Fruit fly (Drosophila melanogaster) whole organism, embryonic: ENCODE data around the gene CG8136.
A peak's percentile ranks its signal among the peaks of the same experiment; 100 is the strongest.

Experiments
- Abd-B ChIP-seq: fragments of 200-800 bp; sonication (Bioruptor generic); optimal IDR thresholded peaks from 2 replicates; lab custom pipeline; 2018; ENCODE audit warnings: missing biosample characterization, mild to moderate bottlenecking, missing genetic modification characterization, moderate library complexity
- Atf6 ChIP-seq: fragments of 200-800 bp; sonication (Bioruptor generic); IDR thresholded peaks from 2 replicates; pipeline ENCODE4 v1.3.6; 2022; ENCODE audit warnings: missing biosample characterization, missing genetic modification characterization
- BEAF-32 ChIP-seq: fragments of 200-800 bp; sonication (Bioruptor generic); optimal IDR thresholded peaks from 3 replicates; lab custom pipeline; 2017; ENCODE audit warnings: missing biosample characterization, missing genetic modification characterization, mild to moderate bottlenecking, moderate library complexity, missing genetic modification reagents
- CG11696 ChIP-seq: fragments of 200-800 bp; sonication (Bioruptor generic); IDR thresholded peaks from 2 replicates; pipeline ENCODE4 v1.3.6; 2022; ENCODE audit warnings: missing biosample characterization, missing genetic modification characterization
- CG12155 ChIP-seq: fragments of 200-800 bp; sonication (Bioruptor generic); optimal IDR thresholded peaks from 3 replicates; lab custom pipeline; 2016; ENCODE audit warnings: missing biosample characterization, missing genetic modification characterization
- CG15269 ChIP-seq: fragments of 200-800 bp; sonication (Bioruptor generic); optimal IDR thresholded peaks from 2 replicates; lab custom pipeline; 2018; ENCODE audit warnings: missing biosample characterization, mild to moderate bottlenecking, missing genetic modification characterization, moderate library complexity
- CG1832 ChIP-seq: fragments of 200-800 bp; sonication (Bioruptor generic); optimal IDR thresholded peaks from 2 replicates; lab custom pipeline; 2017; ENCODE audit warnings: missing biosample characterization, mild to moderate bottlenecking, missing genetic modification characterization, inconsistent platforms
- CG18764 ChIP-seq: fragments of 200-800 bp; sonication (Bioruptor generic); optimal IDR thresholded peaks from 3 replicates; lab custom pipeline; 2016; ENCODE audit warnings: missing biosample characterization, missing genetic modification characterization
- CG2678 ChIP-seq: fragments of 200-800 bp; sonication (Bioruptor generic); optimal IDR thresholded peaks from 3 replicates; lab custom pipeline; 2019; ENCODE audit warnings: missing biosample characterization, mild to moderate bottlenecking, missing genetic modification characterization, moderate library complexity
- CG3281 ChIP-seq: fragments of 200-800 bp; sonication (Bioruptor generic); optimal IDR thresholded peaks from 3 replicates; lab custom pipeline; 2017; ENCODE audit warnings: missing biosample characterization, mild to moderate bottlenecking, missing genetic modification characterization
- CG43689 ChIP-seq: fragments of 200-800 bp; sonication (Bioruptor generic); IDR thresholded peaks from 2 replicates; pipeline ENCODE4 v1.3.6; 2022; ENCODE audit warnings: missing biosample characterization, missing genetic modification characterization
- CG4617 ChIP-seq: fragments of 200-800 bp; sonication (Bioruptor generic); optimal IDR thresholded peaks from 3 replicates; lab custom pipeline; 2016; ENCODE audit warnings: missing biosample characterization, missing genetic modification characterization, borderline replicate concordance
- CG6683 ChIP-seq: fragments of 200-800 bp; sonication (Bioruptor generic); optimal IDR thresholded peaks from 2 replicates; lab custom pipeline; 2017; ENCODE audit warnings: missing biosample characterization, mild to moderate bottlenecking, missing genetic modification characterization, missing genetic modification reagents
- CG7357 ChIP-seq: fragments of 200-800 bp; sonication (Bioruptor generic); IDR thresholded peaks from 3 replicates; pipeline ENCODE4 v1.3.6; 2022; ENCODE audit warnings: missing biosample characterization, missing genetic modification characterization
- CG7928 ChIP-seq: fragments of 200-800 bp; sonication (Bioruptor generic); optimal IDR thresholded peaks from 2 replicates; lab custom pipeline; 2017; ENCODE audit warnings: missing biosample characterization, mild to moderate bottlenecking, missing genetic modification characterization
- CG7987 ChIP-seq: fragments of 200-800 bp; sonication (Bioruptor generic); optimal IDR thresholded peaks from 2 replicates; lab custom pipeline; 2018; ENCODE audit warnings: missing biosample characterization, mild to moderate bottlenecking, missing genetic modification characterization, moderate library complexity
- CG8924 ChIP-seq: fragments of 200-800 bp; optimal IDR thresholded peaks from 3 replicates; lab custom pipeline; 2019; ENCODE audit warnings: missing biosample characterization, mild to moderate bottlenecking, missing genetic modification characterization, moderate library complexity
- CG9215 ChIP-seq: fragments of 200-800 bp; sonication (Bioruptor generic); IDR thresholded peaks from 2 replicates; pipeline ENCODE4 v1.3.6; 2022; ENCODE audit warnings: missing biosample characterization, missing genetic modification characterization
- CG9727 ChIP-seq: fragments of 200-800 bp; sonication (Bioruptor generic); optimal IDR thresholded peaks from 3 replicates; lab custom pipeline; 2017; ENCODE audit warnings: missing biosample characterization, mild to moderate bottlenecking, missing genetic modification characterization
- Doc3 ChIP-seq: fragments of 200-800 bp; sonication (Bioruptor generic); IDR thresholded peaks from 3 replicates; pipeline ENCODE4 v1.3.6; 2022; ENCODE audit warnings: missing biosample characterization, missing genetic modification characterization; ENCODE audit not compliant: partially characterized antibody
- H2.0 ChIP-seq: fragments of 200-800 bp; sonication (Bioruptor generic); IDR thresholded peaks from 2 replicates; pipeline ENCODE4 v1.3.6; 2022; ENCODE audit warnings: missing biosample characterization, missing genetic modification characterization
- HLH4C ChIP-seq: fragments of 200-800 bp; sonication (Bioruptor generic); IDR thresholded peaks from 3 replicates; pipeline ENCODE4 v1.3.6; 2022; ENCODE audit warnings: missing biosample characterization, missing genetic modification characterization; ENCODE audit not compliant: partially characterized antibody
- HmgD ChIP-seq: fragments of 200-800 bp; sonication (Bioruptor generic); optimal IDR thresholded peaks from 3 replicates; lab custom pipeline; 2016; ENCODE audit warnings: missing biosample characterization, missing genetic modification characterization
- MBD-R2 ChIP-seq: fragments of 200-800 bp; sonication (Bioruptor generic); IDR thresholded peaks from 2 replicates; pipeline ENCODE4 v1.3.6; 2022; ENCODE audit warnings: missing biosample characterization, missing genetic modification characterization
- abd-A ChIP-seq: fragments of 200-800 bp; sonication (Bioruptor generic); optimal IDR thresholded peaks from 3 replicates; lab custom pipeline; 2019; ENCODE audit warnings: missing biosample characterization, mild to moderate bottlenecking, missing genetic modification characterization, moderate library complexity
- ara ChIP-seq: fragments of 200-800 bp; sonication (Bioruptor generic); IDR thresholded peaks from 2 replicates; pipeline ENCODE4 v1.3.6; 2022; ENCODE audit warnings: missing biosample characterization, missing genetic modification characterization
- ase ChIP-seq: fragments of 200-800 bp; sonication (Bioruptor generic); IDR thresholded peaks from 3 replicates; pipeline ENCODE4 v1.3.6; 2022; ENCODE audit warnings: missing biosample characterization, missing genetic modification characterization
- ash1 ChIP-seq: fragments of 200-800 bp; sonication (Bioruptor generic); optimal IDR thresholded peaks from 2 replicates; lab custom pipeline; 2018; ENCODE audit warnings: missing biosample characterization, mild to moderate bottlenecking, missing genetic modification characterization
- ato ChIP-seq: fragments of 200-800 bp; sonication (Bioruptor generic); IDR thresholded peaks from 2 replicates; pipeline ENCODE4 v1.3.6; 2022; ENCODE audit warnings: missing biosample characterization, missing genetic modification characterization; ENCODE audit not compliant: partially characterized antibody
- bigmax ChIP-seq: fragments of 200-800 bp; sonication (Bioruptor generic); optimal IDR thresholded peaks from 2 replicates; lab custom pipeline; 2018; ENCODE audit warnings: missing biosample characterization, mild to moderate bottlenecking, missing genetic modification characterization
- bsh ChIP-seq, 2 experiments: fragments of 200-800 bp; sonication (Bioruptor generic); optimal IDR thresholded peaks; 2 replicates each; lab custom pipeline; 2017 to 2018; ENCODE audit warnings: mild to moderate bottlenecking in 2 of 2, missing biosample characterization in 2 of 2, missing genetic modification characterization in 2 of 2, moderate library complexity in 1 of 2
- cg ChIP-seq: fragments of 200-800 bp; sonication (Bioruptor generic); optimal IDR thresholded peaks from 3 replicates; lab custom pipeline; 2019; ENCODE audit warnings: missing biosample characterization, mild to moderate bottlenecking, missing genetic modification characterization, moderate library complexity
- cwo ChIP-seq: fragments of 200-800 bp; sonication (Bioruptor generic); optimal IDR thresholded peaks from 3 replicates; lab custom pipeline; 2017; ENCODE audit warnings: missing biosample characterization, missing genetic modification characterization, mild to moderate bottlenecking, moderate library complexity, missing genetic modification reagents
- emc ChIP-seq: fragments of 200-800 bp; sonication (Bioruptor generic); optimal IDR thresholded peaks from 2 replicates; lab custom pipeline; 2016; ENCODE audit warnings: missing biosample characterization, missing genetic modification characterization
- gem ChIP-seq: fragments of 200-800 bp; sonication (Bioruptor generic); optimal IDR thresholded peaks from 2 replicates; lab custom pipeline; 2019; ENCODE audit warnings: missing biosample characterization, mild to moderate bottlenecking, missing genetic modification characterization, moderate library complexity
- hb ChIP-seq: fragments of 200-800 bp; sonication (Bioruptor generic); IDR thresholded peaks from 3 replicates; pipeline ENCODE4 v1.3.6; 2022; ENCODE audit warnings: missing biosample characterization, missing genetic modification characterization; ENCODE audit not compliant: partially characterized antibody
- hbn ChIP-seq: fragments of 200-800 bp; sonication (Bioruptor generic); IDR thresholded peaks from 2 replicates; pipeline ENCODE4 v1.3.6; 2022; ENCODE audit warnings: missing biosample characterization, missing genetic modification characterization; ENCODE audit not compliant: partially characterized antibody
- hkb ChIP-seq, 2 experiments: fragments of 200-800 bp in 1 of 2; fragments of >200 bp in 1 of 2; sonication (Bioruptor generic) in 1 of 2; IDR thresholded peaks in 1 of 2; optimal IDR thresholded peaks in 1 of 2; 2 replicates each; pipeline versions ENCODE4 v1.3.6 to Lab custom; 2017 to 2022; ENCODE audit warnings: missing biosample characterization in 1 of 2, missing genetic modification characterization in 1 of 2
- kay ChIP-seq: fragments of 200-800 bp; sonication (Bioruptor generic); optimal IDR thresholded peaks from 2 replicates; lab custom pipeline; 2016; ENCODE audit warnings: missing biosample characterization, missing genetic modification characterization
- klu ChIP-seq: fragments of 200-800 bp; sonication (Bioruptor generic); IDR thresholded peaks from 2 replicates; pipeline ENCODE4 v1.3.6; 2022; ENCODE audit warnings: missing biosample characterization, missing genetic modification characterization
- pros ChIP-seq: fragments of 200-800 bp; sonication (Bioruptor generic); optimal IDR thresholded peaks from 3 replicates; lab custom pipeline; 2019; ENCODE audit warnings: missing biosample characterization, mild to moderate bottlenecking, missing genetic modification characterization, moderate library complexity
- psq ChIP-seq: fragments of 200-800 bp; sonication (Bioruptor generic); optimal IDR thresholded peaks from 2 replicates; lab custom pipeline; 2017; ENCODE audit warnings: missing biosample characterization, missing genetic modification characterization
- repo ChIP-seq: fragments of 200-800 bp; sonication (Bioruptor generic); optimal IDR thresholded peaks from 2 replicates; lab custom pipeline; 2016; ENCODE audit warnings: missing biosample characterization, missing genetic modification characterization
- slbo ChIP-seq: fragments of 200-800 bp; sonication (Bioruptor generic); IDR thresholded peaks from 2 replicates; pipeline ENCODE4 v1.3.6; 2022; ENCODE audit warnings: missing biosample characterization, missing genetic modification characterization
- sob ChIP-seq: fragments of 200-800 bp; sonication (Bioruptor generic); IDR thresholded peaks from 2 replicates; pipeline ENCODE4 v1.3.6; 2022; ENCODE audit warnings: missing biosample characterization, missing genetic modification characterization
- sr ChIP-seq: fragments of 200-800 bp; sonication (Bioruptor generic); IDR thresholded peaks from 3 replicates; pipeline ENCODE4 v1.3.6; 2022; ENCODE audit warnings: missing biosample characterization, missing genetic modification characterization
- ssp ChIP-seq: fragments of 200-800 bp; sonication (Bioruptor generic); IDR thresholded peaks from 2 replicates; pipeline ENCODE4 v1.3.6; 2022; ENCODE audit warnings: missing biosample characterization, missing genetic modification characterization
- wek ChIP-seq: fragments of 200-800 bp; sonication (Bioruptor generic); optimal IDR thresholded peaks from 3 replicates; lab custom pipeline; 2018; ENCODE audit warnings: missing biosample characterization, mild to moderate bottlenecking, missing genetic modification characterization, moderate library complexity
- yki ChIP-seq: fragments of >200 bp; optimal IDR thresholded peaks from 3 replicates; lab custom pipeline; 2018

CG8136 gene

dm6 chr3R:8705323-8706097, 15.7 kb upstream of the CG8136 start (continued):
- TF ChIP-seq CG9215 (GFP tag; lab: Robert Waterston, UW) (no peak), CG8924 (peak; percentile 8), bigmax (GFP tag; lab: Kevin White, UChicago) (no peak), ato (no peak), CG4617 (GFP tag; lab: Kevin White, UChicago) (no peak), repo (no peak), wek (GFP tag; lab: Kevin White, UChicago) (no peak), cg (GFP tag; lab: Kevin White, UChicago) (peak; percentile 59), cwo (GFP tag; lab: Kevin White, UChicago) (no peak), abd-A (peak; percentile 93), CG2678 (tag; lab: Kevin White, UChicago) (no peak), yki (lab: Kevin White, UChicago) (no peak), bsh (GFP tag; optimal IDR thresholded peaks at IDR 0.05; lab: Kevin White, UChicago) (peak in 1 of 2 experiments; percentile 21), H2.0 (GFP tag; lab: Robert Waterston, UW) (no peak), CG15269 (tag; lab: Kevin White, UChicago) (no peak), gem (peak; percentile 41), CG6683 (GFP tag; lab: Kevin White, UChicago) (no peak), CG7357 (GFP tag; lab: Robert Waterston, UW) (no peak), slbo (no peak), CG18764 (GFP tag; lab: Kevin White, UChicago) (no peak), ssp (GFP tag; lab: Robert Waterston, UW) (no peak), CG7928 (GFP tag; lab: Kevin White, UChicago) (no peak), CG12155 (GFP tag; lab: Kevin White, UChicago) (no peak), pros (GFP tag; lab: Kevin White, UChicago) (peak; percentile 45), HmgD (no peak), hb (0 out of 3 replicates have a peak, but pooled peaks have one; percentile 21), emc (GFP tag; lab: Kevin White, UChicago) (no peak), ash1 (GFP tag; lab: Kevin White, UChicago) (no peak), HLH4C (GFP tag; lab: Robert Waterston, UW) (no peak), sr (GFP tag; lab: Robert Waterston, UW) (peak; percentile 59), ase (no peak), sob (no peak), BEAF-32 (no peak), hkb (optimal IDR thresholded peaks at IDR 0.05; lab: Kevin White, UChicago) (no peak), hkb (GFP tag; IDR thresholded peaks at IDR 0.05; lab: Robert Waterston, UW) (no peak), hbn (GFP tag; lab: Robert Waterston, UW) (no peak), klu (GFP tag; lab: Robert Waterston, UW) (no peak), CG11696 (no peak), CG43689 (GFP tag; lab: Robert Waterston, UW) (no peak), ara (GFP tag; lab: Robert Waterston, UW) (no peak), kay (GFP tag; lab: Kevin White, UChicago) (no peak), CG3281 (GFP tag; lab: Kevin White, UChicago) (no peak), MBD-R2 (no peak), Abd-B (no peak), Doc3 (GFP tag; lab: Robert Waterston, UW) (no peak), psq (no peak), CG7987 (no peak), CG9727 (GFP tag; lab: Kevin White, UChicago) (no peak), Atf6 (no peak), CG1832 (GFP tag; lab: Kevin White, UChicago) (peak; percentile 32)
